Fruit fly (Drosophila melanogaster) whole organism, prepupa: ENCODE measurements around the gene CG6126.

ENCODE experiments used
- Blimp-1 ChIP-seq: fragments of 200-800 bp; sonication (Bioruptor generic); optimal IDR thresholded peaks from 3 replicates; lab custom pipeline; 2017; ENCODE audit warnings: missing biosample characterization, missing genetic modification characterization, mild to moderate bottlenecking, moderate library complexity, missing genetic modification reagents
- CG10631 ChIP-seq: fragments of 200-800 bp; sonication (Bioruptor generic); optimal IDR thresholded peaks from 2 replicates; lab custom pipeline; 2016; ENCODE audit warnings: missing biosample characterization, missing genetic modification characterization
- CG10669 ChIP-seq: fragments of 200-800 bp; sonication (Bioruptor generic); optimal IDR thresholded peaks from 3 replicates; lab custom pipeline; 2018; ENCODE audit warnings: missing biosample characterization, mild to moderate bottlenecking, missing genetic modification characterization, moderate library complexity
- CG11294 ChIP-seq: fragments of 200-800 bp; sonication (Bioruptor generic); IDR thresholded peaks from 2 replicates; pipeline ENCODE4 v1.3.6; 2022; ENCODE audit warnings: missing biosample characterization, missing genetic modification characterization
- CG11762 ChIP-seq: fragments of 200-800 bp; sonication (Bioruptor generic); optimal IDR thresholded peaks from 3 replicates; lab custom pipeline; 2016; ENCODE audit warnings: missing biosample characterization, missing genetic modification characterization; ENCODE audit not compliant: insufficient read depth
- CG11902 ChIP-seq: fragments of 200-800 bp; sonication (Bioruptor generic); optimal IDR thresholded peaks from 3 replicates; lab custom pipeline; 2016; ENCODE audit warnings: missing biosample characterization, missing genetic modification characterization
- CG15336 ChIP-seq: fragments of 200-800 bp; sonication (Bioruptor generic); IDR thresholded peaks from 2 replicates; pipeline ENCODE4 v1.3.6; 2022; ENCODE audit warnings: missing biosample characterization, missing genetic modification characterization
- CG1621 ChIP-seq: fragments of 200-800 bp; sonication (Bioruptor generic); optimal IDR thresholded peaks from 3 replicates; lab custom pipeline; 2018; ENCODE audit warnings: missing biosample characterization, mild to moderate bottlenecking, missing genetic modification characterization
- CG16779 ChIP-seq: fragments of 200-800 bp; sonication (Bioruptor generic); optimal IDR thresholded peaks from 3 replicates; lab custom pipeline; 2017; ENCODE audit warnings: missing biosample characterization, mild to moderate bottlenecking, missing genetic modification characterization
- CG31627 ChIP-seq: fragments of 200-800 bp; sonication (Bioruptor generic); optimal IDR thresholded peaks from 3 replicates; lab custom pipeline; 2016; ENCODE audit warnings: missing biosample characterization, missing genetic modification characterization
- CG6276 ChIP-seq: fragments of 200-800 bp; sonication (Bioruptor generic); optimal IDR thresholded peaks from 2 replicates; lab custom pipeline; 2017; ENCODE audit warnings: missing biosample characterization, mild to moderate bottlenecking, missing genetic modification characterization
- CG6792 ChIP-seq: fragments of 200-800 bp; sonication (Bioruptor generic); optimal IDR thresholded peaks from 3 replicates; lab custom pipeline; 2016; ENCODE audit warnings: missing biosample characterization, missing genetic modification characterization
- CG7368 ChIP-seq: fragments of 200-800 bp; sonication (Bioruptor generic); optimal IDR thresholded peaks from 3 replicates; lab custom pipeline; 2016; ENCODE audit warnings: missing biosample characterization, missing genetic modification characterization
- CG8119 ChIP-seq: fragments of 200-800 bp; sonication (Bioruptor generic); IDR thresholded peaks from 3 replicates; pipeline ENCODE4 v1.3.6; 2022; ENCODE audit warnings: missing biosample characterization, missing genetic modification characterization
- CG8319 ChIP-seq: fragments of 200-800 bp; sonication (Bioruptor generic); optimal IDR thresholded peaks from 3 replicates; lab custom pipeline; 2016; ENCODE audit warnings: missing biosample characterization, missing genetic modification characterization
- CG8632 ChIP-seq: fragments of 200-800 bp; sonication (Bioruptor generic); optimal IDR thresholded peaks from 3 replicates; lab custom pipeline; 2016; ENCODE audit warnings: missing biosample characterization, missing genetic modification characterization
- CG9139 ChIP-seq: fragments of 200-800 bp; sonication (Bioruptor generic); optimal IDR thresholded peaks from 3 replicates; lab custom pipeline; 2017; ENCODE audit warnings: missing biosample characterization, mild to moderate bottlenecking, missing genetic modification characterization
- Eip75B ChIP-seq: fragments of 200-800 bp; sonication (Bioruptor generic); optimal IDR thresholded peaks from 3 replicates; lab custom pipeline; 2016; ENCODE audit warnings: missing biosample characterization, missing genetic modification characterization
- Eip78C ChIP-seq: fragments of 200-800 bp; sonication (Bioruptor generic); peaks from one replicate; lab custom pipeline; 2016; ENCODE audit warnings: missing biosample characterization, missing genetic modification characterization
- Eip93F ChIP-seq: fragments of 200-800 bp; sonication (Bioruptor generic); optimal IDR thresholded peaks from 2 replicates; lab custom pipeline; 2016; ENCODE audit warnings: missing biosample characterization, mild to moderate bottlenecking, missing genetic modification characterization
- Ets21C ChIP-seq: fragments of 200-800 bp; sonication (Bioruptor generic); optimal IDR thresholded peaks from 3 replicates; lab custom pipeline; 2016; ENCODE audit warnings: missing biosample characterization, missing genetic modification characterization
- Ets96B ChIP-seq: fragments of 200-800 bp; optimal IDR thresholded peaks from 2 replicates; lab custom pipeline; 2019; ENCODE audit warnings: missing biosample characterization, mild to moderate bottlenecking, missing genetic modification characterization, moderate library complexity
- Gug ChIP-seq: fragments of 200-800 bp; sonication (Bioruptor generic); IDR thresholded peaks from 2 replicates; pipeline ENCODE4 v1.3.6; 2022; ENCODE audit warnings: missing biosample characterization, missing genetic modification characterization
- Lpt ChIP-seq: fragments of 200-800 bp; sonication (Bioruptor generic); optimal IDR thresholded peaks from 3 replicates; lab custom pipeline; 2016; ENCODE audit warnings: missing biosample characterization, missing genetic modification characterization
- Met ChIP-seq: fragments of 200-800 bp; sonication (Bioruptor generic); optimal IDR thresholded peaks from 3 replicates; lab custom pipeline; 2016; ENCODE audit warnings: missing biosample characterization, missing genetic modification characterization
- OdsH ChIP-seq: fragments of 200-800 bp; sonication (Bioruptor generic); optimal IDR thresholded peaks from 3 replicates; lab custom pipeline; 2016; ENCODE audit warnings: missing biosample characterization, missing genetic modification characterization
- Smox ChIP-seq: fragments of 200-800 bp; sonication (Bioruptor generic); optimal IDR thresholded peaks from 3 replicates; lab custom pipeline; 2016; ENCODE audit warnings: missing biosample characterization, missing genetic modification characterization
- Sox102F ChIP-seq: fragments of 200-800 bp; sonication (Bioruptor generic); optimal IDR thresholded peaks from 2 replicates; lab custom pipeline; 2016; ENCODE audit warnings: missing biosample characterization, mild to moderate bottlenecking, missing genetic modification characterization
- Sox14 ChIP-seq: fragments of 200-800 bp; sonication (Bioruptor generic); optimal IDR thresholded peaks from 3 replicates; lab custom pipeline; 2016; ENCODE audit warnings: missing biosample characterization, missing genetic modification characterization
- Sox15 ChIP-seq: fragments of 200-800 bp; sonication (Bioruptor generic); optimal IDR thresholded peaks from 3 replicates; lab custom pipeline; 2016; ENCODE audit warnings: missing biosample characterization, missing genetic modification characterization
- achi ChIP-seq: fragments of 200-800 bp; sonication (Bioruptor generic); optimal IDR thresholded peaks from 3 replicates; lab custom pipeline; 2016; ENCODE audit warnings: missing biosample characterization, missing genetic modification characterization
- acj6 ChIP-seq: fragments of 200-800 bp; sonication (Bioruptor generic); optimal IDR thresholded peaks from 3 replicates; lab custom pipeline; 2016; ENCODE audit warnings: missing biosample characterization, missing genetic modification characterization
- dac ChIP-seq: fragments of 200-800 bp; sonication (Bioruptor generic); optimal IDR thresholded peaks from 2 replicates; lab custom pipeline; 2017; ENCODE audit warnings: missing biosample characterization, mild to moderate bottlenecking, missing genetic modification characterization
- fd59A ChIP-seq: fragments of 200-800 bp; sonication (Bioruptor generic); optimal IDR thresholded peaks from 2 replicates; lab custom pipeline; 2017; ENCODE audit warnings: missing biosample characterization, mild to moderate bottlenecking, missing genetic modification characterization, missing genetic modification reagents
- fd85E ChIP-seq: fragments of 200-800 bp; sonication (Bioruptor generic); optimal IDR thresholded peaks from 3 replicates; lab custom pipeline; 2016; ENCODE audit warnings: missing biosample characterization, missing genetic modification characterization
- fkh ChIP-seq: fragments of 200-800 bp; sonication (Bioruptor generic); optimal IDR thresholded peaks from 3 replicates; lab custom pipeline; 2017; ENCODE audit warnings: missing biosample characterization, mild to moderate bottlenecking, missing genetic modification characterization, moderate library complexity
- lz ChIP-seq: fragments of 200-800 bp; sonication (Bioruptor generic); optimal IDR thresholded peaks from 3 replicates; lab custom pipeline; 2016; ENCODE audit warnings: missing biosample characterization, missing genetic modification characterization
- pdm3 ChIP-seq: fragments of 200-800 bp; sonication (Bioruptor generic); optimal IDR thresholded peaks from 3 replicates; lab custom pipeline; 2016; ENCODE audit warnings: missing biosample characterization, missing genetic modification characterization
- salr ChIP-seq, 2 experiments: fragments of 200-800 bp; sonication (Bioruptor generic); optimal IDR thresholded peaks; 3 replicates each; lab custom pipeline; 2016 to 2018; ENCODE audit warnings: missing biosample characterization in 2 of 2, missing genetic modification characterization in 2 of 2, mild to moderate bottlenecking in 1 of 2
- spab ChIP-seq: fragments of 200-800 bp; sonication (Bioruptor generic); optimal IDR thresholded peaks from 2 replicates; lab custom pipeline; 2017; ENCODE audit warnings: missing biosample characterization, mild to moderate bottlenecking, missing genetic modification characterization, missing genetic modification reagents
- ss ChIP-seq, 2 experiments: fragments of 200-800 bp; sonication (Bioruptor generic); optimal IDR thresholded peaks; 2 replicates in 1 of 2; 3 replicates in 1 of 2; lab custom pipeline; 2017 to 2018; ENCODE audit warnings: mild to moderate bottlenecking in 2 of 2, missing biosample characterization in 2 of 2, missing genetic modification characterization in 2 of 2, moderate library complexity in 1 of 2
- svp ChIP-seq: fragments of 200-800 bp; sonication (Bioruptor generic); peaks from one replicate; lab custom pipeline; 2016; ENCODE audit warnings: missing biosample characterization, missing genetic modification characterization
- vri ChIP-seq: fragments of 200-800 bp; sonication (Bioruptor generic); optimal IDR thresholded peaks from 3 replicates; lab custom pipeline; 2016; ENCODE audit warnings: missing biosample characterization, mild to moderate bottlenecking, missing genetic modification characterization

CG6126 gene

dm6 chr3R:16227074-16227473 is 24.2 kb upstream of the CG6126 start:
- TF ChIP-seq ss (GFP tag; optimal IDR thresholded peaks at IDR 0.05; lab: Kevin White, UChicago), result peak; percentile 32 to 96
- no peak for TF ChIP-seq CG10669 (GFP tag; lab: Kevin White, UChicago)
- peak; percentile 10 for TF ChIP-seq Eip93F (GFP tag; lab: Kevin White, UChicago)
- TF ChIP-seq spab (GFP tag; lab: Kevin White, UChicago), result no peak
- TF ChIP-seq CG6276 (GFP tag; lab: Kevin White, UChicago), result peak; percentile 3
- TF ChIP-seq Ets96B (tag; lab: Kevin White, UChicago), result peak; percentile 17
- TF ChIP-seq Eip78C (GFP tag; lab: Kevin White, UChicago), result peak; percentile 51
- TF ChIP-seq svp (GFP tag; lab: Kevin White, UChicago), result peak; percentile 69
- no peak for TF ChIP-seq CG6792
- TF ChIP-seq CG16779 (tag; lab: Kevin White, UChicago), result peak; percentile 6
- TF ChIP-seq Eip75B (GFP tag; lab: Kevin White, UChicago), result peak; percentile 18
- TF ChIP-seq Lpt (GFP tag; lab: Kevin White, UChicago), result peak; percentile 30
- peak; percentile 25 for TF ChIP-seq Blimp-1 (GFP tag; lab: Kevin White, UChicago)
- TF ChIP-seq Sox14, result peak; percentile 79
- TF ChIP-seq pdm3 (GFP tag; lab: Kevin White, UChicago), result no peak
- no peak for TF ChIP-seq CG8632 (GFP tag; lab: Kevin White, UChicago)

dm6 chr3R:16225760-16226159 is 22.9 kb upstream of the CG6126 start:
- no peak for TF ChIP-seq CG9139 (GFP tag; lab: Kevin White, UChicago)
- peak; percentile 33 for TF ChIP-seq Lpt (GFP tag; lab: Kevin White, UChicago)
- TF ChIP-seq dac (GFP tag; lab: Kevin White, UChicago), result no peak
- no peak for TF ChIP-seq fd59A (GFP tag; lab: Kevin White, UChicago)
- TF ChIP-seq achi (GFP tag; lab: Kevin White, UChicago), result no peak
- TF ChIP-seq Smox (GFP tag; lab: Kevin White, UChicago), result no peak
- TF ChIP-seq CG7368, result peak; percentile 3
- peak; percentile 7 for TF ChIP-seq Eip78C (GFP tag; lab: Kevin White, UChicago)
- TF ChIP-seq CG15336 (GFP tag; lab: Robert Waterston, UW), result no peak
- no peak for TF ChIP-seq salr (GFP tag; optimal IDR thresholded peaks at IDR 0.05; lab: Kevin White, UChicago)
- TF ChIP-seq CG1621 (tag; lab: Kevin White, UChicago), result no peak
- TF ChIP-seq, all 60 proteins: peak for 3

dm6 chr3R:16225351-16225750 is 22.5 kb upstream of the CG6126 start, which contains the start of gene tara:
tara (plus strand) TSS chr3R:16225651.
- TF ChIP-seq ss (GFP tag; optimal IDR thresholded peaks at IDR 0.05; lab: Kevin White, UChicago) (no peak), Eip75B (GFP tag; lab: Kevin White, UChicago) (no peak), CG15336 (GFP tag; lab: Robert Waterston, UW) (no peak), Met (no peak), CG31627 (no peak), vri (GFP tag; lab: Kevin White, UChicago) (no peak), CG11902 (GFP tag; lab: Kevin White, UChicago) (no peak), Gug (GFP tag; lab: Robert Waterston, UW) (no peak), OdsH (no peak), lz (GFP tag; lab: Kevin White, UChicago) (no peak)

dm6 chr3R:16224415-16225165 is 21.7 kb upstream of the CG6126 start:
- TF ChIP-seq CG9139 (GFP tag; lab: Kevin White, UChicago), result peak; percentile 98
- peak; percentile 90 for TF ChIP-seq lz (GFP tag; lab: Kevin White, UChicago)
- peak; percentile 97 for TF ChIP-seq spab (GFP tag; lab: Kevin White, UChicago)
- TF ChIP-seq CG8319, result peak; percentile 84
- TF ChIP-seq CG11762 (GFP tag; lab: Kevin White, UChicago), result peak; percentile 93
- peak; percentile 98 for TF ChIP-seq CG10669 (GFP tag; lab: Kevin White, UChicago)
- peak; percentile 94 for TF ChIP-seq CG8632 (GFP tag; lab: Kevin White, UChicago)
- no peak for TF ChIP-seq CG8119 (GFP tag; lab: Robert Waterston, UW)
- peak; percentile 94 for TF ChIP-seq acj6 (GFP tag; lab: Kevin White, UChicago)
- TF ChIP-seq fkh (GFP tag; lab: Kevin White, UChicago), result peak; percentile 78
- peak; percentile 81 for TF ChIP-seq Ets21C (GFP tag; lab: Kevin White, UChicago)
- peak; percentile 82 for TF ChIP-seq Smox (GFP tag; lab: Kevin White, UChicago)
- TF ChIP-seq Sox15, result peak; percentile 80
- peak; percentile 83 for TF ChIP-seq Sox102F (GFP tag; lab: Kevin White, UChicago)
- TF ChIP-seq CG6276 (GFP tag; lab: Kevin White, UChicago), result peak; percentile 97
- TF ChIP-seq CG10631 (GFP tag; lab: Kevin White, UChicago), result peak; percentile 97
- TF ChIP-seq pdm3 (GFP tag; lab: Kevin White, UChicago), result peak; percentile 97
- TF ChIP-seq achi (GFP tag; lab: Kevin White, UChicago), result peak; percentile 96
- TF ChIP-seq fd85E (GFP tag; lab: Kevin White, UChicago), result peak; percentile 93
- peak; percentile 90 for TF ChIP-seq CG7368
- TF ChIP-seq dac (GFP tag; lab: Kevin White, UChicago), result peak; percentile 81
- no peak for TF ChIP-seq CG11294 (GFP tag; lab: Robert Waterston, UW)
